Fruit fly (Drosophila melanogaster): ENCODE results near the gene Tpc1.

Gene Tpc1

DNA sequence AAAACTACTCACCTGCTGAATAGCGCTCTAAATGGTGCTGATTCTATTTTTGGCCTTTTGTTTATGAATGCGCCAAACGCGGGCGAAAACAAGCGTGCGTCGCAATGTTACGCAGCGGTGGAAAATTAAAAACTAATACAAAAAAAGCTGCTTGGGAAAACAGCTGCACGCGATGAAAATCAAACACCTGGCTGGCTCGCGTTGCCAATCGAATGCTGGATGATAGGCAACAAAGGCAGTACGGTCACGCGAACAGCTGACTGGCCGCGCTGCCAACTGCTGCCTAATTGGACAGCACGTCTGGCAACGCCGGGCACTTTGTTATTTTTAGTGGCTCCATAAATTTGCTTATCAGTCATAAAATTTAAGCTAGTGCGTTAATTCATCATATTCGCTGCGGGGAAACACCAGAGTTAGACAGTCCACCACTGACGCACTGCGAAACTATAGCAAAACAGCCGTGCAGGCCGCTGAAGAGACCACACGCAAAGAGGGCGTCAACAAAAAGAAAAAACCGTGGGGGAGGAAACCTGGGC lies 13.5 kb downstream of the Tpc1 start, which contains the start of the genes SelR and Tsp86D (continued):
- TF ChIP-seq sima (GFP tag; optimal IDR thresholded peaks at IDR 0.05) (no peak), NFAT (GFP tag; IDR thresholded peaks at IDR 0.05) (0 out of 2 replicates have a peak, but pooled peaks have one; percentile 27), lmd (GFP tag; IDR thresholded peaks at IDR 0.05) (no peak), CG4617 (GFP tag; optimal IDR thresholded peaks at IDR 0.05; ENCODE audit: borderline replicate concordance) (peak; percentile 86), MESR4 (GFP tag; optimal IDR thresholded peaks at IDR 0.05) (peak; percentile 87), CG10959 (GFP tag; IDR thresholded peaks at IDR 0.05) (no peak), CG18599 (GFP tag; optimal IDR thresholded peaks at IDR 0.05) (peak; percentile 18), cad (GFP tag; optimal IDR thresholded peaks at IDR 0.05) (peak; percentile 74), D19B (GFP tag; optimal IDR thresholded peaks at IDR 0.05) (no peak), CG12071 (GFP tag; optimal IDR thresholded peaks at IDR 0.05) (peak; percentile 47), Fer1 (GFP tag; optimal IDR thresholded peaks at IDR 0.05) (peak; percentile 74), CG7556 (GFP tag; optimal IDR thresholded peaks at IDR 0.05) (no peak), CG15514 (GFP tag; optimal IDR thresholded peaks at IDR 0.05) (peak; percentile 87), E2f1 (GFP tag; IDR thresholded peaks at IDR 0.05) (no peak), CG7745 (tag; optimal IDR thresholded peaks at IDR 0.05) (no peak), CG9797 (GFP tag; optimal IDR thresholded peaks at IDR 0.05) (peak; percentile 95), MTF-1 (GFP tag; optimal IDR thresholded peaks at IDR 0.05; ENCODE audit: borderline replicate concordance) (peak; percentile 55), Meics (GFP tag; optimal IDR thresholded peaks at IDR 0.05) (peak; percentile 37), CG11398 (GFP tag; optimal IDR thresholded peaks at IDR 0.05) (no peak), Side (GFP tag; optimal IDR thresholded peaks at IDR 0.05) (no peak), jing (GFP tag; optimal IDR thresholded peaks at IDR 0.05) (no peak), disco-r (GFP tag; optimal IDR thresholded peaks at IDR 0.05) (no peak), CG2202 (tag; optimal IDR thresholded peaks at IDR 0.05) (no peak), Bdp1 (GFP tag; optimal IDR thresholded peaks at IDR 0.05) (no peak), CG1603 (tag; optimal IDR thresholded peaks at IDR 0.05) (peak; percentile 69), pho (GFP tag; optimal IDR thresholded peaks at IDR 0.05) (peak; percentile 22), CG14014 (GFP tag; IDR thresholded peaks at IDR 0.05) (no peak), CG13894 (tag; optimal IDR thresholded peaks at IDR 0.05) (peak; percentile 84), Tbp (GFP tag; optimal IDR thresholded peaks at IDR 0.05) (no peak), Dip2 (GFP tag; IDR thresholded peaks at IDR 0.05) (no peak), CG11504 (tag; optimal IDR thresholded peaks at IDR 0.05) (peak; percentile 57), CG13296 (GFP tag; optimal IDR thresholded peaks at IDR 0.05) (peak; percentile 73), z (GFP tag; IDR thresholded peaks at IDR 0.05) (0 out of 3 replicates have a peak, but pooled peaks have one; percentile 8), C15 (GFP tag; IDR thresholded peaks at IDR 0.05) (no peak), fd64A (GFP tag; optimal IDR thresholded peaks at IDR 0.05) (no peak), CG3065 (GFP tag; optimal IDR thresholded peaks at IDR 0.05) (no peak), CG16863 (GFP tag; optimal IDR thresholded peaks at IDR 0.05) (no peak), CG10654 (GFP tag; optimal IDR thresholded peaks at IDR 0.05) (no peak), lab (GFP tag; optimal IDR thresholded peaks at IDR 0.05) (peak; percentile 78), CG6683 (GFP tag; optimal IDR thresholded peaks at IDR 0.05) (no peak), CG11695 (GFP tag; IDR thresholded peaks at IDR 0.05) (0 out of 3 replicates have a peak, but pooled peaks have one; percentile 26), CG9932 (GFP tag; IDR thresholded peaks at IDR 0.05) (no peak), Med (GFP tag) (peak; percentile 95), zen (tag; optimal IDR thresholded peaks at IDR 0.05) (peak; percentile 66), row (GFP tag; IDR thresholded peaks at IDR 0.05) (peak; percentile 13; the same call in 1 of the 3 replicates), CG1233 (GFP tag; optimal IDR thresholded peaks at IDR 0.05) (peak; percentile 48), Ssrp (tag; optimal IDR thresholded peaks at IDR 0.05) (no peak), Vsx1 (GFP tag; optimal IDR thresholded peaks at IDR 0.05) (peak; percentile 94), CG33557 (GFP tag; optimal IDR thresholded peaks at IDR 0.05) (no peak), ssp (GFP tag; IDR thresholded peaks at IDR 0.05) (no peak)
